Worm (Caenorhabditis elegans) whole organism, young adult: ENCODE data around the gene ZC416.2.

ENCODE experiments used
- B0336.3 ChIP-seq: fragments of 200-800 bp; sonication (Bioruptor generic); IDR thresholded peaks from 2 replicates; pipeline ENCODE4 v1.3.6; 2022; ENCODE audit warnings: missing genetic modification characterization, missing compliant biosample characterization
- C06A6.2 ChIP-seq: fragments of 200-800 bp; sonication (Bioruptor generic); conservative IDR thresholded peaks from 2 replicates; pipeline ENCODE4 v1.3.6; 2022; ENCODE audit warnings: missing genetic modification characterization, missing compliant biosample characterization
- C17E4.6 ChIP-seq: fragments of 200-800 bp; sonication (Bioruptor generic); IDR thresholded peaks from 2 replicates; pipeline ENCODE4 v1.3.6; 2022; ENCODE audit warnings: missing genetic modification reagents, missing genetic modification characterization, missing compliant biosample characterization
- F33H1.4 ChIP-seq: fragments of 200-800 bp; sonication (Bioruptor generic); IDR thresholded peaks from 2 replicates; pipeline ENCODE4 v1.3.6; 2022; ENCODE audit warnings: missing genetic modification reagents, missing genetic modification characterization, missing compliant biosample characterization
- F52B5.7 ChIP-seq: sonication (generic microtip); optimal IDR thresholded peaks from 2 replicates; lab custom pipeline; 2016; ENCODE audit warnings: mild to moderate bottlenecking, missing genetic modification characterization, missing compliant biosample characterization
- K11D2.4 ChIP-seq: fragments of 200-800 bp; sonication (Bioruptor generic); IDR thresholded peaks from 2 replicates; pipeline ENCODE4 v1.3.6; 2022; ENCODE audit warnings: missing genetic modification reagents, missing genetic modification characterization, missing compliant biosample characterization
- Y53F4B.3 ChIP-seq: fragments of 200-800 bp; sonication (Bioruptor generic); IDR thresholded peaks from 2 replicates; pipeline ENCODE4 v1.3.6; 2022; ENCODE audit warnings: missing genetic modification reagents, missing genetic modification characterization, missing compliant biosample characterization
- Y53G8AR.9 ChIP-seq: fragments of 200-800 bp; sonication (Bioruptor generic); conservative IDR thresholded peaks from 2 replicates; pipeline ENCODE4 v1.3.6; 2022; ENCODE audit warnings: missing genetic modification reagents, missing genetic modification characterization, missing compliant biosample characterization
- Y56A3A.18 ChIP-seq: fragments of 200-800 bp; sonication (Bioruptor generic); IDR thresholded peaks from 2 replicates; pipeline ENCODE4 v1.3.6; 2022; ENCODE audit warnings: missing genetic modification reagents, missing genetic modification characterization, missing compliant biosample characterization
- Y79H2A.3 ChIP-seq: fragments of 200-800 bp; sonication (Bioruptor generic); conservative IDR thresholded peaks from 2 replicates; pipeline ENCODE4 v1.3.6; 2022; ENCODE audit warnings: missing genetic modification reagents, missing genetic modification characterization, missing compliant biosample characterization
- Y95B8A.8 ChIP-seq: fragments of 200-800 bp; sonication (Bioruptor generic); IDR thresholded peaks from 2 replicates; pipeline ENCODE4 v1.3.6; 2022; ENCODE audit warnings: missing genetic modification reagents, missing genetic modification characterization, missing compliant biosample characterization
- athp-1 ChIP-seq: sonication (generic microtip); optimal IDR thresholded peaks from 2 replicates; lab custom pipeline; 2017; ENCODE audit warnings: mild to moderate bottlenecking, missing genetic modification characterization, missing compliant biosample characterization
- bed-1 ChIP-seq: fragments of 200-800 bp; sonication (Bioruptor generic); IDR thresholded peaks from 2 replicates; pipeline ENCODE4 v1.3.6; 2022; ENCODE audit warnings: missing genetic modification reagents, missing genetic modification characterization, missing compliant biosample characterization
- ceh-27 ChIP-seq: fragments of 200-800 bp; sonication (Bioruptor generic); optimal IDR thresholded peaks from 2 replicates; lab custom pipeline; 2018; ENCODE audit warnings: mild to moderate bottlenecking, missing genetic modification characterization, moderate library complexity, missing compliant biosample characterization
- ceh-40 ChIP-seq: fragments of 200-800 bp; sonication (Bioruptor generic); IDR thresholded peaks from 2 replicates; pipeline ENCODE4 v1.3.6; 2022; ENCODE audit warnings: missing genetic modification characterization, missing compliant biosample characterization
- ceh-91 ChIP-seq: fragments of 200-800 bp; sonication (Bioruptor generic); IDR thresholded peaks from 2 replicates; pipeline ENCODE4 v1.3.6; 2022; ENCODE audit warnings: missing genetic modification reagents, missing genetic modification characterization, missing compliant biosample characterization
- die-1 ChIP-seq: sonication (generic microtip); optimal IDR thresholded peaks from 2 replicates; lab custom pipeline; 2016; ENCODE audit warnings: missing genotype, mild to moderate bottlenecking, missing genetic modification characterization, missing compliant biosample characterization
- efl-1 ChIP-seq: fragments of 150-350 bp; optimal IDR thresholded peaks from 2 replicates; lab custom pipeline; 2014; ENCODE audit warnings: missing biosample characterization, missing genetic modification reagents, missing genetic modification characterization
- egl-18 ChIP-seq: fragments of 200-800 bp; sonication (Bioruptor generic); IDR thresholded peaks from 2 replicates; pipeline ENCODE4 v1.3.6; 2022; ENCODE audit warnings: missing genetic modification reagents, missing genetic modification characterization, missing compliant biosample characterization
- ets-4 ChIP-seq: fragments of 200-800 bp; sonication (Bioruptor generic); optimal IDR thresholded peaks from 2 replicates; lab custom pipeline; 2018; ENCODE audit warnings: mild to moderate bottlenecking, missing genetic modification characterization, missing compliant biosample characterization
- hlh-26 ChIP-seq: fragments of 200-800 bp; sonication (Bioruptor generic); conservative IDR thresholded peaks from 2 replicates; pipeline ENCODE4 v1.3.6; 2022; ENCODE audit warnings: missing genetic modification reagents, missing genetic modification characterization, missing compliant biosample characterization
- lin-40 ChIP-seq: sonication (generic microtip); optimal IDR thresholded peaks from 2 replicates; lab custom pipeline; 2016; ENCODE audit warnings: missing genetic modification characterization, mild to moderate bottlenecking, missing compliant biosample characterization, missing genotype, missing genetic modification reagents
- lir-1 ChIP-seq: fragments of 200-800 bp; sonication (Bioruptor generic); conservative IDR thresholded peaks from 2 replicates; pipeline ENCODE4 v1.3.6; 2022; ENCODE audit warnings: missing genetic modification reagents, missing genetic modification characterization, missing compliant biosample characterization
- madf-8 ChIP-seq: fragments of 200-800 bp; sonication (Bioruptor generic); conservative IDR thresholded peaks from 2 replicates; pipeline ENCODE4 v1.3.6; 2022; ENCODE audit warnings: missing genetic modification reagents, missing genetic modification characterization, missing compliant biosample characterization
- mcd-1 ChIP-seq: fragments of 200-800 bp; sonication (Bioruptor generic); IDR thresholded peaks from 2 replicates; pipeline ENCODE4 v1.3.6; 2022; ENCODE audit warnings: missing genetic modification reagents, missing genetic modification characterization, missing compliant biosample characterization
- nfyb-1 ChIP-seq: fragments of 200-800 bp; sonication (Bioruptor generic); IDR thresholded peaks from 2 replicates; pipeline ENCODE4 v1.3.6; 2022; ENCODE audit warnings: missing genetic modification reagents, missing genetic modification characterization, missing compliant biosample characterization
- nhr-80 ChIP-seq: sonication (generic microtip); optimal IDR thresholded peaks from 2 replicates; lab custom pipeline; 2016; ENCODE audit warnings: missing genetic modification characterization, missing compliant biosample characterization
- sdz-38 ChIP-seq: sonication (generic microtip); optimal IDR thresholded peaks from 2 replicates; lab custom pipeline; 2016; ENCODE audit warnings: missing genotype, missing genetic modification characterization, missing compliant biosample characterization
- snpc-3.4 ChIP-seq: sonication (generic microtip); optimal IDR thresholded peaks from 2 replicates; lab custom pipeline; 2017; ENCODE audit warnings: missing genetic modification characterization, mild to moderate bottlenecking, missing compliant biosample characterization, antibody characterized with exemption, moderate library complexity, missing genotype, missing genetic modification reagents
- somi-1 ChIP-seq: fragments of 200-800 bp; sonication (Bioruptor generic); optimal IDR thresholded peaks from 2 replicates; lab custom pipeline; 2018; ENCODE audit warnings: mild to moderate bottlenecking, missing genetic modification characterization, missing compliant biosample characterization
- sptf-2 ChIP-seq: fragments of 200-800 bp; sonication (Bioruptor generic); optimal IDR thresholded peaks from 2 replicates; lab custom pipeline; 2018; ENCODE audit warnings: mild to moderate bottlenecking, missing genetic modification characterization, missing compliant biosample characterization
- tlf-1 ChIP-seq: fragments of 200-800 bp; sonication (Bioruptor generic); optimal IDR thresholded peaks from 2 replicates; lab custom pipeline; 2018; ENCODE audit warnings: mild to moderate bottlenecking, missing genetic modification characterization, missing compliant biosample characterization
- unc-62 ChIP-seq: fragments of 150-350 bp; optimal IDR thresholded peaks from 2 replicates; lab custom pipeline; 2014; ENCODE audit warnings: missing biosample characterization, missing genetic modification reagents, missing genetic modification characterization
- zfh-2 ChIP-seq: fragments of 200-800 bp; sonication (Bioruptor generic); conservative IDR thresholded peaks from 2 replicates; pipeline ENCODE4 v1.3.6; 2022; ENCODE audit warnings: missing genetic modification reagents, missing genetic modification characterization, missing compliant biosample characterization
- zim-3 ChIP-seq: sonication (generic microtip); optimal IDR thresholded peaks from 2 replicates; lab custom pipeline; 2017; ENCODE audit warnings: mild to moderate bottlenecking, missing genetic modification characterization, moderate library complexity, missing compliant biosample characterization
- ztf-26 ChIP-seq: sonication (generic microtip); optimal IDR thresholded peaks from 2 replicates; lab custom pipeline; 2017; ENCODE audit warnings: missing genetic modification characterization, missing compliant biosample characterization
- ztf-28 ChIP-seq: fragments of 200-800 bp; sonication (Bioruptor generic); IDR thresholded peaks from 2 replicates; pipeline ENCODE4 v1.3.6; 2022; ENCODE audit warnings: missing genetic modification reagents, missing genetic modification characterization, missing compliant biosample characterization

Gene ZC416.2

DNA sequence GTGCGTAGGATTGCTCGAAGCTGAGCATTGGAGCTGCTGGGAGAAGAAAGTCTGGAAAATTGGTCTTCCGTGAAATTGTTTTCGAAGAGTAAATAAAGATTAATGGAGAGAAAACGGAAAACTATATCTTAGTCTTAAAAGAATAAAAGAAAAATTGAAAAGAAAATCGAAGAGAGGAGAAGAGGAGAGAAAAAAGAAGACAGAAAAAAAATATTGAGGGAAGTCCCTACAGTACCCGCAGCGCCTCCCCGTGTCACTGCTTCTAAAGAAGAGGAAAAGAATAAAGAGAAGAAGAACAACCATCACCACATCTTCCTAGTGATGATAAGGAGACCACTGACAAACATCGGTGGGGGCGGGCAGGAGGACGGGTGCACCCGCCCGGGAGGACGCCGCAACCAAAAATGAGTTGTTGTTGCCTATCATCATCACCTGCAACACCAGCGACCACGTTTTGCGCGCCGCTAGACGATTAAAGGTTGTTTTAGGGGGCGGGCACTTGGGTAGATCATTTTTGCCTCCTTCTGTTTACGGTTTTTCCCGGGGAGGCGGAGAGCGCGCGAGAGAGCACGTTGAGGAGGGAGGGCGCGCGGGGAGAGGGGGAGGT is 15.3 kb downstream of the ZC416.2 start, which contains the start of gene CC8.2 (continued):
- no peak for TF ChIP-seq bed-1 (GFP tag; lab: Robert Waterston, UW)
- no peak for TF ChIP-seq unc-62 (GFP tag; lab: Kevin White, UChicago)
- 0 out of 2 replicates have a peak, but pooled peaks have one; percentile 65 for TF ChIP-seq Y53G8AR.9 (GFP tag; lab: Robert Waterston, UW)
- no peak for TF ChIP-seq sptf-2 (GFP tag; lab: Kevin White, UChicago)
- TF ChIP-seq snpc-3.4 (tag; lab: Kevin White, UChicago) = no peak
- TF ChIP-seq hlh-26 (GFP tag; lab: Robert Waterston, UW) = no peak
- no peak for TF ChIP-seq lir-1
- no peak for TF ChIP-seq F52B5.7 (tag; lab: Kevin White, UChicago)
- no peak for TF ChIP-seq ztf-28 (GFP tag; lab: Robert Waterston, UW)
- TF ChIP-seq ets-4 (GFP tag; lab: Kevin White, UChicago) = no peak
- no peak for TF ChIP-seq Y53F4B.3
- TF ChIP-seq Y56A3A.18 (GFP tag; lab: Robert Waterston, UW) = no peak
- TF ChIP-seq zfh-2 = peak; percentile 75
- no peak for TF ChIP-seq ceh-40 (GFP tag; lab: Robert Waterston, UW)
- peak; percentile 56 for TF ChIP-seq ceh-27 (GFP tag; lab: Kevin White, UChicago)
- TF ChIP-seq mcd-1 (GFP tag; lab: Robert Waterston, UW) = peak; percentile 57
- peak; percentile 64 for TF ChIP-seq nfyb-1 (GFP tag; lab: Robert Waterston, UW)
- no peak for TF ChIP-seq sdz-38 (tag; lab: Kevin White, UChicago)
- peak; percentile 30 for TF ChIP-seq ztf-26 (tag; lab: Kevin White, UChicago)
- TF ChIP-seq C17E4.6 = no peak
- peak; percentile 43 for TF ChIP-seq athp-1 (tag; lab: Kevin White, UChicago)
- no peak for TF ChIP-seq die-1
- peak; percentile 21 for TF ChIP-seq nhr-80
- TF ChIP-seq Y95B8A.8 = 0 out of 2 replicates have a peak, but pooled peaks have one; percentile 15
- 0 out of 2 replicates have a peak, but pooled peaks have one; percentile 30 for TF ChIP-seq Y79H2A.3
- peak; percentile 83 for TF ChIP-seq efl-1 (GFP tag; lab: Kevin White, UChicago)
- TF ChIP-seq tlf-1 (GFP tag; lab: Kevin White, UChicago) = peak; percentile 28
- no peak for TF ChIP-seq K11D2.4
- TF ChIP-seq C06A6.2 (GFP tag; lab: Robert Waterston, UW) = 0 out of 2 replicates have a peak, but pooled peaks have one; percentile 57
- TF ChIP-seq ceh-91 (GFP tag; lab: Robert Waterston, UW) = peak; percentile 60
- TF ChIP-seq B0336.3 (GFP tag; lab: Robert Waterston, UW) = peak; percentile 43; the same call in 1 of the 2 replicates
- TF ChIP-seq F33H1.4 (GFP tag; lab: Robert Waterston, UW) = peak; percentile 32; the same call in 1 of the 2 replicates
- TF ChIP-seq zim-3 (tag; lab: Kevin White, UChicago) = no peak
- TF ChIP-seq madf-8 (GFP tag; lab: Robert Waterston, UW) = peak; percentile 92
- TF ChIP-seq egl-18 (GFP tag; lab: Robert Waterston, UW) = no peak

ce11 chrIV:3652223-3652622 is 18.8 kb downstream of the ZC416.2 start:
- TF ChIP-seq ztf-26 (tag; lab: Kevin White, UChicago) = peak; percentile 52
- peak; percentile 3 for TF ChIP-seq somi-1 (GFP tag; lab: Kevin White, UChicago)
- TF ChIP-seq lin-40 = peak; percentile 11
- TF ChIP-seq zfh-2 = no peak
